Worm (Caenorhabditis elegans): ENCODE results near the gene srlf-14.

Gene srlf-14

ce11 chrIV:10874527-10874926 lies 19.6 kb downstream of the srlf-14 start, which contains the start of gene F13E9.12:
Gene F13E9.12, minus strand, starts transcription at chrIV:10874627.
- TF ChIP-seq fkh-10 (GFP tag; optimal IDR thresholded peaks at IDR 0.05) (no peak), ceh-31 (tag; optimal IDR thresholded peaks at IDR 0.05) (no peak), zip-5 (tag; optimal IDR thresholded peaks at IDR 0.05) (no peak), hlh-13 (GFP tag; optimal IDR thresholded peaks at IDR 0.05) (no peak), rnt-1 (tag; optimal IDR thresholded peaks at IDR 0.05) (no peak), pat-9 (tag; optimal IDR thresholded peaks at IDR 0.05) (no peak), sdc-2 (tag; optimal IDR thresholded peaks at IDR 0.05) (no peak), F13H6.1 (tag; optimal IDR thresholded peaks at IDR 0.05) (no peak), pag-3 (tag; optimal IDR thresholded peaks at IDR 0.05; ENCODE audit: borderline replicate concordance) (no peak), ceh-45 (GFP tag; IDR thresholded peaks at IDR 0.05) (no peak), tbx-2 (tag; optimal IDR thresholded peaks at IDR 0.05) (no peak), pha-4 (tag; optimal IDR thresholded peaks at IDR 0.05) (no peak)

- no peak for TF ChIP-seq ttx-3 (tag; optimal IDR thresholded peaks at IDR 0.05)
- peak; percentile 70 for TF ChIP-seq unc-42 (tag; optimal IDR thresholded peaks at IDR 0.05)
Measured at ce11 chrIV:10870158-10870557, 24.0 kb downstream of the srlf-14 start.

ce11 chrIV:10869642-10870041 lies 24.5 kb downstream of the srlf-14 start:
- TF ChIP-seq ceh-34 (tag; optimal IDR thresholded peaks at IDR 0.05) (peak; percentile 79), ceh-45 (GFP tag; IDR thresholded peaks at IDR 0.05) (no peak), ceh-9 (tag; optimal IDR thresholded peaks at IDR 0.05) (no peak), pat-9 (tag; optimal IDR thresholded peaks at IDR 0.05) (no peak), odd-2 (tag; optimal IDR thresholded peaks at IDR 0.05) (no peak), pha-2 (tag; optimal IDR thresholded peaks at IDR 0.05) (peak; percentile 5), K02D7.2 (tag; optimal IDR thresholded peaks at IDR 0.05) (no peak)

ce11 chrIV:10868629-10869251 lies 25.4 kb downstream of the srlf-14 start, which contains the start of gene F13E9.11:
Gene F13E9.11, minus strand, starts transcription at chrIV:10869135.
- peak; percentile 55 for TF ChIP-seq ceh-31 (tag; optimal IDR thresholded peaks at IDR 0.05)
- TF ChIP-seq dmd-4 (tag; optimal IDR thresholded peaks at IDR 0.05; ENCODE audit: borderline replicate concordance) = no peak
- TF ChIP-seq T23F11.4 (GFP tag; optimal IDR thresholded peaks at IDR 0.05) = no peak
- no peak for TF ChIP-seq pat-9 (tag; optimal IDR thresholded peaks at IDR 0.05)
- TF ChIP-seq fax-1 (tag; optimal IDR thresholded peaks at IDR 0.05) = peak; percentile 40
- TF ChIP-seq pag-3 (tag; optimal IDR thresholded peaks at IDR 0.05; ENCODE audit: borderline replicate concordance) = peak; percentile 38
- TF ChIP-seq unc-42 (tag; optimal IDR thresholded peaks at IDR 0.05) = peak; percentile 61
- TF ChIP-seq ceh-22 (tag; optimal IDR thresholded peaks at IDR 0.05) = no peak
- TF ChIP-seq ceh-14 (tag; optimal IDR thresholded peaks at IDR 0.05) = peak; percentile 23
- TF ChIP-seq hlh-6 (tag; optimal IDR thresholded peaks at IDR 0.05) = peak; percentile 65

ce11 chrIV:10867370-10868146 lies 26.6 kb downstream of the srlf-14 start:
- TF ChIP-seq ceh-48 (tag; optimal IDR thresholded peaks at IDR 0.05) (no peak), ceh-45 (GFP tag; IDR thresholded peaks at IDR 0.05) (peak; percentile 10; the same call in 1 of the 2 replicates), sox-2 (GFP tag; IDR thresholded peaks at IDR 0.05) (peak; percentile 52), hlh-6 (tag; optimal IDR thresholded peaks at IDR 0.05) (no peak), ceh-19 (GFP tag; optimal IDR thresholded peaks at IDR 0.05) (no peak), dve-1 (tag; optimal IDR thresholded peaks at IDR 0.05) (no peak), pat-9 (tag; optimal IDR thresholded peaks at IDR 0.05) (no peak), ceh-14 (tag; optimal IDR thresholded peaks at IDR 0.05) (no peak), rnt-1 (tag; optimal IDR thresholded peaks at IDR 0.05) (no peak), ref-2 (tag; optimal IDR thresholded peaks at IDR 0.05) (peak; percentile 37), C08G9.2 (tag; optimal IDR thresholded peaks at IDR 0.05) (no peak), npax-4 (tag; optimal IDR thresholded peaks at IDR 0.05) (no peak), nhr-232 (tag; optimal IDR thresholded peaks at IDR 0.05) (no peak), nfya-1 (tag; optimal IDR thresholded peaks at IDR 0.05) (no peak), odd-2 (tag; optimal IDR thresholded peaks at IDR 0.05) (no peak), ceh-6 (GFP tag; optimal IDR thresholded peaks at IDR 0.05) (no peak), ceh-31 (tag; optimal IDR thresholded peaks at IDR 0.05) (peak; percentile 62), pax-1 (tag; optimal IDR thresholded peaks at IDR 0.05) (no peak), mec-3 (tag; optimal IDR thresholded peaks at IDR 0.05; ENCODE audit: borderline replicate concordance) (no peak), tbx-2 (tag; optimal IDR thresholded peaks at IDR 0.05) (no peak), Y22D7AL.16 (tag; optimal IDR thresholded peaks at IDR 0.05) (no peak), hlh-8 (tag; optimal IDR thresholded peaks at IDR 0.05) (no peak), hlh-30 (tag; optimal IDR thresholded peaks at IDR 0.05; ENCODE audit: insufficient read depth) (no peak), ahr-1 (tag; optimal IDR thresholded peaks at IDR 0.05) (no peak), hlh-13 (GFP tag; optimal IDR thresholded peaks at IDR 0.05) (no peak)

Measured in whole organism, late embryonic.